Worm (Caenorhabditis elegans): ENCODE data around the gene skih-2.

- no peak for TF ChIP-seq dao-5 (tag; optimal IDR thresholded peaks at IDR 0.05)
- no peak for TF ChIP-seq him-1 (tag; optimal IDR thresholded peaks at IDR 0.05)
- TF ChIP-seq W03F9.2 (tag; optimal IDR thresholded peaks at IDR 0.05), result no peak
These were observed 27.5 kb upstream of the skih-2 start, which contains the start of gene nhr-67 for ce11 chrIV:11169652-11170051.
